Fruit fly (Drosophila melanogaster): ENCODE data around the gene Roc1a.

Roc1a gene

DNA sequence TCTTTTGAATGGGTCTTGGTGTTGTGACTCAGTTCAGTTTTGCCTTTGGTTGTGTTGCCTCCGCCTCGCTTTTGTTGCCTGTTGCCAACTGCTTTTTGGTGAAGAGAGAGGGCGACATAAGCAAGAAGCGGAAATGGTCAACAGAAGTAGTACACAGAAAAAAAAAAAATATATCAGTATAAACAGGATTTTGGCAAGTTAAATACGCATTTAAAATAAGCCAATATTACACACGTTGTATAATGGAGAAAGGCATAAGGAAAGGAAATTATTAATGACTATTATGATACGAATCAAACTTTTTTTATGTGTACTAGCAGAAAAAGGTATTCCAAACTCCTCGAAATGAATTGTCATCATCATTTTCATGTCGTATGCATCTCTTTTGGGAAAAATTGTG lies 49.0 kb downstream of the Roc1a start (continued):
- TF ChIP-seq CG14441 (GFP tag; IDR thresholded peaks at IDR 0.05) (no peak), D19B (GFP tag; optimal IDR thresholded peaks at IDR 0.05) (no peak), Rfx (GFP tag; IDR thresholded peaks at IDR 0.05) (no peak), dm (GFP tag; optimal IDR thresholded peaks at IDR 0.05) (no peak), CG32532 (GFP tag; IDR thresholded peaks at IDR 0.05) (no peak), Drgx (GFP tag; IDR thresholded peaks at IDR 0.05) (0 out of 2 replicates have a peak, but pooled peaks have one; percentile 11), CG30020 (tag; optimal IDR thresholded peaks at IDR 0.05) (no peak), gfzf (GFP tag; optimal IDR thresholded peaks at IDR 0.05) (no peak), mam (GFP tag; optimal IDR thresholded peaks at IDR 0.05) (no peak), HLHmδ (GFP tag; optimal IDR thresholded peaks at IDR 0.05) (no peak), Sry-β (GFP tag; optimal IDR thresholded peaks at IDR 0.05) (no peak), nerfin-2 (GFP tag; IDR thresholded peaks at IDR 0.05; ENCODE audit: partially characterized antibody) (no peak), CG17359 (tag; optimal IDR thresholded peaks at IDR 0.05) (peak; percentile 25), H15 (GFP tag; IDR thresholded peaks at IDR 0.05) (no peak), zfh2 (GFP tag; optimal IDR thresholded peaks at IDR 0.05) (no peak), CG5953 (GFP tag; IDR thresholded peaks at IDR 0.05) (no peak), wek (GFP tag; optimal IDR thresholded peaks at IDR 0.05) (no peak), CG10267 (tag; optimal IDR thresholded peaks at IDR 0.05) (peak; percentile 30), Lim3 (GFP tag; IDR thresholded peaks at IDR 0.05) (no peak), ATbp (GFP tag; optimal IDR thresholded peaks at IDR 0.05) (peak; percentile 17), gem (tag; optimal IDR thresholded peaks at IDR 0.05) (peak; percentile 53), CG3726 (GFP tag; IDR thresholded peaks at IDR 0.05) (no peak), Nf-YB (GFP tag; optimal IDR thresholded peaks at IDR 0.05) (no peak), trem (tag; optimal IDR thresholded peaks at IDR 0.05) (no peak), CG12942 (GFP tag; optimal IDR thresholded peaks at IDR 0.05) (no peak)
